Worm (Caenorhabditis elegans) whole organism, L4 larva: ENCODE data around the gene W08E12.4.

Experiments used
- D1046.2 ChIP-seq: fragments of 200-800 bp; sonication (Bioruptor generic); IDR thresholded peaks from 2 replicates; pipeline ENCODE4 v1.3.6; 2022; ENCODE audit warnings: missing genetic modification characterization, missing compliant biosample characterization
- ama-1 ChIP-seq: fragments of 150-350 bp; optimal IDR thresholded peaks from 2 replicates; lab custom pipeline; 2014; ENCODE audit warnings: inconsistent platforms, mixed read lengths
- arid-1 ChIP-seq: fragments of 200-800 bp; sonication (Bioruptor generic); conservative IDR thresholded peaks from 2 replicates; pipeline ENCODE4 v1.3.6; 2022; ENCODE audit warnings: missing genetic modification reagents, missing genetic modification characterization, missing compliant biosample characterization
- ceh-82 ChIP-seq: sonication (generic microtip); optimal IDR thresholded peaks from 2 replicates; lab custom pipeline; 2017; ENCODE audit warnings: missing biosample characterization, missing genetic modification characterization
- fos-1 ChIP-seq: fragments of 150-350 bp; optimal IDR thresholded peaks from 2 replicates; lab custom pipeline; 2014; ENCODE audit warnings: missing biosample characterization, missing genetic modification characterization
- lir-3 ChIP-seq: sonication (generic microtip); optimal IDR thresholded peaks from 2 replicates; lab custom pipeline; 2016; ENCODE audit warnings: mild to moderate bottlenecking, missing genetic modification characterization, missing compliant biosample characterization
- mdl-1 ChIP-seq, 2 experiments: fragments of 150-350 bp in 1 of 2; sonication (generic microtip) in 1 of 2; optimal IDR thresholded peaks; 2 replicates each; lab custom pipeline; 2014 to 2017; ENCODE audit warnings: missing biosample characterization in 2 of 2, missing genetic modification characterization in 2 of 2
- mep-1 ChIP-seq: fragments of 150-350 bp; sonication (generic microtip); optimal IDR thresholded peaks from 3 replicates; lab custom pipeline; 2014; ENCODE audit warnings: missing biosample characterization, missing genetic modification characterization
- nhr-237 ChIP-seq: sonication (generic microtip); optimal IDR thresholded peaks from 2 replicates; lab custom pipeline; 2017; ENCODE audit warnings: missing biosample characterization, missing genetic modification characterization
- nhr-76 ChIP-seq: fragments of 150-350 bp; optimal IDR thresholded peaks from 2 replicates; lab custom pipeline; 2014; ENCODE audit warnings: missing biosample characterization, missing genetic modification characterization
- nhr-77 ChIP-seq: fragments of 150-350 bp; optimal IDR thresholded peaks from 2 replicates; lab custom pipeline; 2014; ENCODE audit warnings: missing biosample characterization, missing genetic modification characterization
- zip-2 ChIP-seq: fragments of 150-350 bp; optimal IDR thresholded peaks from 2 replicates; lab custom pipeline; 2014; ENCODE audit warnings: missing biosample characterization, missing genetic modification characterization
- ztf-7 ChIP-seq: fragments of 150-350 bp; optimal IDR thresholded peaks from 2 replicates; lab custom pipeline; 2014; ENCODE audit warnings: missing biosample characterization, missing genetic modification characterization

DNA sequence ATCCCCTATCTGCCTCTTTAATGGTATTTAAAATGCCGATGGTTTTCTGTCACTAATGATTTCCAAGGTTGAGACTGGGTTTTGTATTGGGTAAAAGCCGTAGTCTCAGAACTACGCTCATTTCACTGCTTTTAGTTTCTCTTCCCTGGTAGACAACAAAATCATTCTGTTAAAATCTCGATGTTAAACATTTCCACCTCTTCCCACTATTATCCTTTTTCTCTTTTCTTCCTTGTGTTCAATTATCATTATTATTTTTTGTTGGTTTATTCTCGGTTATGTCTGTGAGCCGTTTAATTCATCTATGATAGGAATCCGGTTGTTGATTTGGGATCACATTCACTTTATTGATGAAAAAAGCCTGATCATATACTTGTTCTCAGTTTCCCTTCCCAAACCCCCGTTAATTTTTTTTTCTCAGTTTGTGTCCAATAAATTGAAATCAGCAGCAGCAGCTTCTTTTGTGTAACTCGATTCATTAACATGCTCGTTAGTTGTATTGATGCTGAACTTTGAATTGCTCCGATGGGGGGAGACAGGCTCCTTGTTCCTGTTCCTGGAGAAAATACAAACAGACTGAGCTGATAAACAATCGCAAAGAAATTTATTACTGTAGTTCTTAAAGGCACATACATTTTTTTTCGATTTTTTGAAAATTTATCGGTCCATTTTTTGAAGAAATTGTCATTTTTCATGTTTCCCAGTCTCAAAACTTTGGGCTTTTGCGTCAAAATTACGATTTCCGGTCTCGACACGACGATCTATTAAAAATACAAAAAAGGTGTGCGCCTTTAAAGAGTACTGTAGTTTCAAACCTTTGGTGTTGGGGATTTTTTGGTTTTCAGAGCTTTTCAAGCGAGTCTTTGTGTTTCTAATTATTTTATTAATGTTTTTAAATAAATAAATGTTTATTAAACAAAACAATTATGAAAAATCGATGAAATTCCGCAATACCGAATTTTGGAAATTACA, 5.3 kb upstream of the W08E12.4 start:
- no peak for TF ChIP-seq nhr-77 (tag; lab: Kevin White, UChicago)
- no peak for TF ChIP-seq nhr-237 (tag; lab: Kevin White, UChicago)
- peak; percentile 65 for TF ChIP-seq arid-1 (GFP tag; lab: Robert Waterston, UW)
- no peak for TF ChIP-seq ceh-82 (tag; lab: Kevin White, UChicago)
- no peak for TF ChIP-seq nhr-76 (tag; lab: Kevin White, UChicago)
- no peak for TF ChIP-seq lir-3 (tag; lab: Kevin White, UChicago)
- TF ChIP-seq D1046.2 (GFP tag; lab: Robert Waterston, UW): peak; percentile 46; the same call in 1 of the 2 replicates
- TF ChIP-seq mep-1 (tag; lab: Kevin White, UChicago): no peak
- TF ChIP-seq ztf-7 (tag; lab: Kevin White, UChicago): no peak
- TF ChIP-seq zip-2 (tag; lab: Kevin White, UChicago): no peak
- TF ChIP-seq mdl-1 (tag; optimal IDR thresholded peaks at IDR 0.05; lab: Kevin White, UChicago): no peak
- no peak for TF ChIP-seq ama-1 (lab: Kevin White, UChicago)
- TF ChIP-seq fos-1: no peak
